Worm (Caenorhabditis elegans): Measurements from ENCODE around the gene dna-2.

ce11 chrII:11733850-11734249 is 44.4 kb upstream of the dna-2 start:
- TF ChIP-seq ceh-63 (GFP tag; optimal IDR thresholded peaks at IDR 0.05) (no peak), mdl-1 (tag; optimal IDR thresholded peaks at IDR 0.05) (no peak), lin-35 (GFP tag; optimal IDR thresholded peaks at IDR 0.05) (no peak), nhr-85 (tag) (peak; percentile 29), nhr-76 (tag; optimal IDR thresholded peaks at IDR 0.05) (no peak), ztf-4 (tag; optimal IDR thresholded peaks at IDR 0.05) (no peak), nhr-77 (tag; optimal IDR thresholded peaks at IDR 0.05) (no peak), mab-9 (GFP tag; IDR thresholded peaks at IDR 0.05) (no peak), unc-62 (GFP tag; optimal IDR thresholded peaks at IDR 0.05) (no peak), ztf-11 (tag; optimal IDR thresholded peaks at IDR 0.05) (no peak), lir-3 (tag; optimal IDR thresholded peaks at IDR 0.05; ENCODE audit: poor library complexity) (no peak), ces-1 (GFP tag; optimal IDR thresholded peaks at IDR 0.05) (no peak), irx-1 (tag; optimal IDR thresholded peaks at IDR 0.05) (no peak), ama-1 (optimal IDR thresholded peaks at IDR 0.05) (no peak)

Data from whole organism, L1 larva.